Worm (Caenorhabditis elegans) whole organism, L2 larva: ENCODE measurements around the gene clec-129.

Experiments used
- F13H6.1 ChIP-seq: sonication (generic microtip); optimal IDR thresholded peaks from 2 replicates; lab custom pipeline; 2016; ENCODE audit warnings: missing genetic modification characterization, missing compliant biosample characterization
- Y55F3AM.14 ChIP-seq: fragments of 200-800 bp; sonication (Bioruptor generic); optimal IDR thresholded peaks from 2 replicates; lab custom pipeline; 2018; ENCODE audit warnings: mild to moderate bottlenecking, missing genetic modification characterization, missing compliant biosample characterization
- alr-1 ChIP-seq: fragments of 150-350 bp; optimal IDR thresholded peaks from 2 replicates; lab custom pipeline; 2014; ENCODE audit warnings: missing biosample characterization, missing genetic modification characterization
- blmp-1 ChIP-seq: sonication (generic microtip); optimal IDR thresholded peaks from 2 replicates; lab custom pipeline; 2017; ENCODE audit warnings: missing genetic modification characterization, mild to moderate bottlenecking, missing compliant biosample characterization, antibody characterized with exemption, moderate library complexity; ENCODE audit not compliant: insufficient read depth
- ceh-16 ChIP-seq: fragments of 150-350 bp; optimal IDR thresholded peaks from 2 replicates; lab custom pipeline; 2014; ENCODE audit warnings: missing biosample characterization, missing genetic modification characterization
- ceh-82 ChIP-seq: fragments of 150-350 bp; optimal IDR thresholded peaks from 2 replicates; lab custom pipeline; 2014; ENCODE audit warnings: missing biosample characterization, missing genetic modification characterization
- crh-2 ChIP-seq: sonication (generic microtip); optimal IDR thresholded peaks from 2 replicates; lab custom pipeline; 2017; ENCODE audit warnings: missing biosample characterization, missing genetic modification characterization
- dmd-4 ChIP-seq: sonication (generic microtip); optimal IDR thresholded peaks from 2 replicates; lab custom pipeline; 2017; ENCODE audit warnings: missing biosample characterization, missing genetic modification characterization
- elt-1 ChIP-seq: fragments of 150-350 bp; optimal IDR thresholded peaks from 2 replicates; lab custom pipeline; 2014; ENCODE audit warnings: missing biosample characterization, missing genetic modification characterization
- fos-1 ChIP-seq: fragments of 150-350 bp; optimal IDR thresholded peaks from 2 replicates; lab custom pipeline; 2014; ENCODE audit warnings: missing biosample characterization, missing genetic modification characterization
- gmeb-1 ChIP-seq: fragments of 150-350 bp; optimal IDR thresholded peaks from 2 replicates; lab custom pipeline; 2014; ENCODE audit warnings: missing biosample characterization, missing genetic modification characterization
- lin-13 ChIP-seq: fragments of 150-350 bp; optimal IDR thresholded peaks from 2 replicates; lab custom pipeline; 2014; ENCODE audit warnings: missing biosample characterization, missing genetic modification reagents, missing genetic modification characterization
- mab-5 ChIP-seq: fragments of 150-350 bp; optimal IDR thresholded peaks from 2 replicates; lab custom pipeline; 2014; ENCODE audit warnings: missing biosample characterization, missing genetic modification characterization
- mbf-1 ChIP-seq: sonication (generic microtip); optimal IDR thresholded peaks from 2 replicates; lab custom pipeline; 2017; ENCODE audit warnings: missing biosample characterization, missing genetic modification characterization
- mdl-1 ChIP-seq, 2 experiments: fragments of 150-350 bp in 1 of 2; sonication (generic microtip) in 1 of 2; optimal IDR thresholded peaks; 2 replicates each; lab custom pipeline; 2017; ENCODE audit warnings: missing biosample characterization in 2 of 2, missing genetic modification characterization in 2 of 2
- nhr-10 ChIP-seq: sonication (generic microtip); optimal IDR thresholded peaks from 2 replicates; lab custom pipeline; 2017; ENCODE audit warnings: missing biosample characterization, missing genetic modification characterization
- nhr-11 ChIP-seq: fragments of 150-350 bp; optimal IDR thresholded peaks from 2 replicates; lab custom pipeline; 2014; ENCODE audit warnings: missing biosample characterization, missing genetic modification characterization
- nhr-21 ChIP-seq: fragments of 150-350 bp; optimal IDR thresholded peaks from 2 replicates; lab custom pipeline; 2014; ENCODE audit warnings: missing biosample characterization, missing genetic modification characterization
- nhr-23 ChIP-seq: fragments of 150-350 bp; optimal IDR thresholded peaks from 2 replicates; lab custom pipeline; 2014; ENCODE audit warnings: missing biosample characterization, missing genetic modification reagents, missing genetic modification characterization
- nhr-25 ChIP-seq: fragments of 150-350 bp; sonication (generic microtip); optimal IDR thresholded peaks from 3 replicates; lab custom pipeline; 2014; ENCODE audit warnings: missing biosample characterization, missing genetic modification characterization
- nhr-6 ChIP-seq: fragments of 150-350 bp; optimal IDR thresholded peaks from 2 replicates; lab custom pipeline; 2014; ENCODE audit warnings: missing biosample characterization, missing genetic modification characterization
- peb-1 ChIP-seq: fragments of 150-350 bp; optimal IDR thresholded peaks from 2 replicates; lab custom pipeline; 2014; ENCODE audit warnings: missing biosample characterization, missing genetic modification characterization
- skn-1 ChIP-seq: sonication (generic microtip); optimal IDR thresholded peaks from 2 replicates; lab custom pipeline; 2017; ENCODE audit warnings: missing biosample characterization, missing genetic modification characterization
- sma-9 ChIP-seq, 2 experiments: fragments of 150-350 bp in 1 of 2; sonication (generic microtip) in 1 of 2; optimal IDR thresholded peaks; 2 replicates each; lab custom pipeline; 2014 to 2016; ENCODE audit warnings: missing genetic modification characterization in 2 of 2, mild to moderate bottlenecking in 1 of 2, missing biosample characterization in 1 of 2, missing compliant biosample characterization in 1 of 2, missing genetic modification reagents in 1 of 2, moderate library complexity in 1 of 2
- snpc-4 ChIP-seq: fragments of 150-350 bp; optimal IDR thresholded peaks from 2 replicates; lab custom pipeline; 2014; ENCODE audit warnings: missing biosample characterization, missing genetic modification characterization
- unc-39 ChIP-seq: fragments of 150-350 bp; optimal IDR thresholded peaks from 2 replicates; lab custom pipeline; 2014; ENCODE audit warnings: missing biosample characterization, missing genetic modification characterization
- unc-55 ChIP-seq: fragments of 150-350 bp; sonication (generic microtip); optimal IDR thresholded peaks from 3 replicates; lab custom pipeline; 2014; ENCODE audit warnings: missing biosample characterization, missing genetic modification reagents, missing genetic modification characterization
- unc-62 ChIP-seq: fragments of 150-350 bp; optimal IDR thresholded peaks from 2 replicates; lab custom pipeline; 2014; ENCODE audit warnings: missing biosample characterization, missing genetic modification reagents, missing genetic modification characterization
- zag-1 ChIP-seq: fragments of 150-350 bp; optimal IDR thresholded peaks from 2 replicates; lab custom pipeline; 2014; ENCODE audit warnings: missing biosample characterization, missing genetic modification characterization
- ztf-1 ChIP-seq: fragments of 200-800 bp; sonication (Bioruptor generic); conservative IDR thresholded peaks from 2 replicates; pipeline ENCODE4 v1.3.6; 2022; ENCODE audit warnings: missing genetic modification characterization, missing compliant biosample characterization
- ztf-4 ChIP-seq: fragments of 150-350 bp; optimal IDR thresholded peaks from 2 replicates; lab custom pipeline; 2014; ENCODE audit warnings: missing biosample characterization, missing genetic modification characterization

clec-129 gene

ce11 chrII:3598721-3599120 is 27.4 kb downstream of the clec-129 start, which contains the start of gene Y49F6A.11:
TSS of gene Y49F6A.11 (minus strand) at chrII:3598821.
- TF ChIP-seq crh-2 (tag; lab: Kevin White, UChicago) (no peak), nhr-21 (tag; lab: Kevin White, UChicago) (no peak)
- TF ChIP-seq, all 48 proteins: peak for 0

ce11 chrII:3604578-3604977 is 33.3 kb downstream of the clec-129 start:
- TF ChIP-seq elt-1 (tag; lab: Kevin White, UChicago) (no peak), sma-9 (GFP tag; optimal IDR thresholded peaks at IDR 0.05; lab: Kevin White, UChicago) (no peak), sma-9 (tag; optimal IDR thresholded peaks at IDR 0.05; lab: Kevin White, UChicago) (no peak), unc-62 (GFP tag; lab: Kevin White, UChicago) (no peak), ztf-4 (no peak), fos-1 (no peak), Y55F3AM.14 (no peak), crh-2 (tag; lab: Kevin White, UChicago) (no peak)

ce11 chrII:3609764-3610163 is 38.5 kb downstream of the clec-129 start, which contains the start of gene Y49F6A.5:
TSS of gene Y49F6A.5 (minus strand) at chrII:3609864.
- TF ChIP-seq crh-2 (tag; lab: Kevin White, UChicago) (no peak), nhr-10 (tag; lab: Kevin White, UChicago) (no peak)

- TF ChIP-seq unc-62 (GFP tag; lab: Kevin White, UChicago) (no peak), nhr-23 (tag; lab: Kevin White, UChicago) (no peak), nhr-21 (tag; lab: Kevin White, UChicago) (no peak), sma-9 (GFP tag; optimal IDR thresholded peaks at IDR 0.05; lab: Kevin White, UChicago) (no peak), sma-9 (tag; optimal IDR thresholded peaks at IDR 0.05; lab: Kevin White, UChicago) (no peak), mbf-1 (tag; lab: Kevin White, UChicago) (no peak)
- TF ChIP-seq, all 48 proteins: peak for 0
These were observed 45.3 kb downstream of the clec-129 start for ce11 chrII:3616615-3617014.

- TF ChIP-seq elt-1 (tag; lab: Kevin White, UChicago): no peak
- TF ChIP-seq unc-55 (GFP tag; lab: Kevin White, UChicago): no peak
- TF ChIP-seq nhr-21 (tag; lab: Kevin White, UChicago): no peak
- no peak for TF ChIP-seq ztf-1 (GFP tag; lab: Robert Waterston, UW)
- no peak for TF ChIP-seq dmd-4
- TF ChIP-seq nhr-6: no peak
- TF ChIP-seq ztf-4: no peak
- TF ChIP-seq nhr-23 (tag; lab: Kevin White, UChicago): no peak
- no peak for TF ChIP-seq ceh-16
- no peak for TF ChIP-seq F13H6.1 (tag; lab: Kevin White, UChicago)
- TF ChIP-seq blmp-1 (tag; lab: Kevin White, UChicago): no peak
- no peak for TF ChIP-seq gmeb-1 (tag; lab: Kevin White, UChicago)
- TF ChIP-seq snpc-4 (tag; lab: Kevin White, UChicago): no peak
- no peak for TF ChIP-seq nhr-10 (tag; lab: Kevin White, UChicago)
- TF ChIP-seq mab-5 (tag; lab: Kevin White, UChicago): no peak
- no peak for TF ChIP-seq unc-39 (tag; lab: Kevin White, UChicago)
- TF ChIP-seq mdl-1 (tag; optimal IDR thresholded peaks at IDR 0.05; lab: Kevin White, UChicago): no peak
- TF ChIP-seq alr-1: no peak
- TF ChIP-seq lin-13 (GFP tag; lab: Kevin White, UChicago): no peak
- TF ChIP-seq crh-2 (tag; lab: Kevin White, UChicago): no peak
These were observed 46.2 kb downstream of the clec-129 start, which contains the start of gene F40E12.1 for ce11 chrII:3617512-3617911. TSS of gene F40E12.1 (plus strand) at chrII:3617812.

- no peak for TF ChIP-seq skn-1 (tag; lab: Kevin White, UChicago)
- no peak for TF ChIP-seq ceh-82 (tag; lab: Kevin White, UChicago)
- no peak for TF ChIP-seq nhr-21 (tag; lab: Kevin White, UChicago)
- no peak for TF ChIP-seq mdl-1 (tag; optimal IDR thresholded peaks at IDR 0.05; lab: Kevin White, UChicago)
- no peak for TF ChIP-seq ztf-4
- no peak for TF ChIP-seq elt-1 (tag; lab: Kevin White, UChicago)
- no peak for TF ChIP-seq mbf-1 (tag; lab: Kevin White, UChicago)
- TF ChIP-seq alr-1: no peak
These were observed 49.6 kb downstream of the clec-129 start for ce11 chrII:3620862-3621261.

- TF ChIP-seq peb-1 (tag; lab: Kevin White, UChicago): no peak
- TF ChIP-seq nhr-11: no peak
- TF ChIP-seq lin-13 (GFP tag; lab: Kevin White, UChicago): no peak
- no peak for TF ChIP-seq nhr-25
- no peak for TF ChIP-seq mbf-1 (tag; lab: Kevin White, UChicago)
- TF ChIP-seq F13H6.1 (tag; lab: Kevin White, UChicago): no peak
- no peak for TF ChIP-seq ztf-4
- no peak for TF ChIP-seq zag-1 (tag; lab: Kevin White, UChicago)
These were observed 50.7 kb downstream of the clec-129 start, which contains the start of gene M151.7 for ce11 chrII:3622014-3622413. TSS of gene M151.7 (plus strand) at chrII:3622314.
